Fruit fly (Drosophila melanogaster) whole organism, pupa: Measurements from ENCODE around the gene Ibf1.

Experiments used
- CG10348 ChIP-seq: fragments of 200-800 bp; sonication (Bioruptor generic); IDR thresholded peaks from 2 replicates; pipeline ENCODE4 v1.3.6; 2022; ENCODE audit warnings: missing biosample characterization, missing genetic modification characterization
- CG12605 ChIP-seq: fragments of 200-800 bp; sonication (Bioruptor generic); IDR thresholded peaks from 2 replicates; pipeline ENCODE4 v1.3.6; 2022; ENCODE audit warnings: missing biosample characterization, missing genetic modification characterization
- CG13204 ChIP-seq: fragments of 200-800 bp; sonication (Bioruptor generic); optimal IDR thresholded peaks from 2 replicates; lab custom pipeline; 2018; ENCODE audit warnings: missing biosample characterization, mild to moderate bottlenecking, missing genetic modification characterization, moderate library complexity
- CG14655 ChIP-seq: fragments of 200-800 bp; sonication (Bioruptor generic); optimal IDR thresholded peaks from 3 replicates; lab custom pipeline; 2017; ENCODE audit warnings: mild to moderate bottlenecking, missing biosample characterization, missing genetic modification reagents, missing genetic modification characterization
- CG15710 ChIP-seq: fragments of 200-800 bp; sonication (Bioruptor generic); optimal IDR thresholded peaks from 2 replicates; lab custom pipeline; 2018; ENCODE audit warnings: missing biosample characterization, mild to moderate bottlenecking, missing genetic modification characterization, moderate library complexity
- CG17806 ChIP-seq: fragments of 200-800 bp; sonication (Bioruptor generic); optimal IDR thresholded peaks from 2 replicates; lab custom pipeline; 2018; ENCODE audit warnings: missing biosample characterization, mild to moderate bottlenecking, missing genetic modification characterization, moderate library complexity
- CG32121 ChIP-seq: fragments of 200-800 bp; sonication (Bioruptor generic); IDR thresholded peaks from 2 replicates; pipeline ENCODE4 v1.3.6; 2022; ENCODE audit warnings: missing biosample characterization, missing genetic modification characterization
- CG34367 ChIP-seq: fragments of 200-800 bp; sonication (Bioruptor generic); optimal IDR thresholded peaks from 2 replicates; lab custom pipeline; 2018; ENCODE audit warnings: missing biosample characterization, mild to moderate bottlenecking, missing genetic modification characterization
- CG4496 ChIP-seq: fragments of 200-800 bp; sonication (Bioruptor generic); IDR thresholded peaks from 3 replicates; pipeline ENCODE4 v1.3.6; 2022; ENCODE audit warnings: missing biosample characterization, missing genetic modification characterization
- CG8159 ChIP-seq: fragments of 200-800 bp; sonication (Bioruptor generic); optimal IDR thresholded peaks from 3 replicates; lab custom pipeline; 2018; ENCODE audit warnings: missing biosample characterization, mild to moderate bottlenecking, missing genetic modification characterization, moderate library complexity
- CG8301 ChIP-seq: fragments of 200-800 bp; sonication (Bioruptor generic); optimal IDR thresholded peaks from 2 replicates; lab custom pipeline; 2018; ENCODE audit warnings: missing biosample characterization, mild to moderate bottlenecking, missing genetic modification characterization
- CG9948 ChIP-seq: fragments of 200-800 bp; sonication (Bioruptor generic); optimal IDR thresholded peaks from 2 replicates; lab custom pipeline; 2018; ENCODE audit warnings: missing biosample characterization, mild to moderate bottlenecking, missing genetic modification characterization, moderate library complexity
- D1 ChIP-seq: fragments of 200-800 bp; sonication (Bioruptor generic); optimal IDR thresholded peaks from 2 replicates; lab custom pipeline; 2018; ENCODE audit warnings: missing biosample characterization, mild to moderate bottlenecking, missing genetic modification characterization, moderate library complexity
- EcR ChIP-seq: fragments of 200-800 bp; sonication (Bioruptor generic); optimal IDR thresholded peaks from 3 replicates; lab custom pipeline; 2019; ENCODE audit warnings: missing biosample characterization, missing genetic modification characterization, mild to moderate bottlenecking, moderate library complexity, missing genetic modification reagents
- Ets98B ChIP-seq: fragments of 200-800 bp; sonication (Bioruptor generic); IDR thresholded peaks from 2 replicates; pipeline ENCODE4 v1.3.6; 2022; ENCODE audit warnings: missing biosample characterization, missing genetic modification characterization
- Pif1A ChIP-seq: fragments of 200-800 bp; sonication (Bioruptor generic); optimal IDR thresholded peaks from 3 replicates; lab custom pipeline; 2016; ENCODE audit warnings: missing biosample characterization, missing genetic modification characterization
- Pif1B ChIP-seq: fragments of 200-800 bp; sonication (Bioruptor generic); optimal IDR thresholded peaks from 3 replicates; lab custom pipeline; 2016; ENCODE audit warnings: missing biosample characterization, missing genetic modification characterization
- Snoo ChIP-seq: fragments of 200-800 bp; sonication (Bioruptor generic); optimal IDR thresholded peaks from 3 replicates; lab custom pipeline; 2017; ENCODE audit warnings: missing biosample characterization, mild to moderate bottlenecking, missing genetic modification characterization, inconsistent platforms
- fd96Ca ChIP-seq: fragments of 200-800 bp; sonication (Bioruptor generic); IDR thresholded peaks from 3 replicates; pipeline ENCODE4 v1.3.6; 2022; ENCODE audit warnings: missing biosample characterization, missing genetic modification characterization
- gl ChIP-seq: fragments of 200-800 bp; sonication (Bioruptor generic); optimal IDR thresholded peaks from 2 replicates; lab custom pipeline; 2018; ENCODE audit warnings: missing biosample characterization, mild to moderate bottlenecking, missing genetic modification characterization
- rn ChIP-seq: fragments of 200-800 bp; sonication (Bioruptor generic); IDR thresholded peaks from 2 replicates; pipeline ENCODE4 v1.3.6; 2022; ENCODE audit warnings: missing biosample characterization, missing genetic modification characterization

Ibf1 gene

dm6 chr3R:9226701-9227313, 32.0 kb upstream of the Ibf1 start:
- TF ChIP-seq EcR (GFP tag; lab: Kevin White, UChicago) (peak; percentile 81), CG10348 (GFP tag; lab: Robert Waterston, UW) (0 out of 2 replicates have a peak, but pooled peaks have one; percentile 6), CG13204 (GFP tag; lab: Kevin White, UChicago) (no peak)

dm6 chr3R:9227330-9227729, 31.4 kb upstream of the Ibf1 start:
- TF ChIP-seq Snoo (tag; lab: Kevin White, UChicago) (peak; percentile 80), CG10348 (GFP tag; lab: Robert Waterston, UW) (peak; percentile 88), CG12605 (peak; percentile 91), Pif1B (peak; percentile 81), fd96Ca (GFP tag; lab: Robert Waterston, UW) (peak; percentile 88), CG9948 (peak; percentile 84), CG32121 (GFP tag; lab: Robert Waterston, UW) (peak; percentile 95), CG8159 (tag; lab: Kevin White, UChicago) (peak; percentile 87), CG13204 (GFP tag; lab: Kevin White, UChicago) (no peak), Ets98B (GFP tag; lab: Robert Waterston, UW) (peak; percentile 94), D1 (tag; lab: Kevin White, UChicago) (peak; percentile 53), CG8301 (tag; lab: Kevin White, UChicago) (peak; percentile 83), EcR (GFP tag; lab: Kevin White, UChicago) (no peak), CG14655 (GFP tag; lab: Kevin White, UChicago) (peak; percentile 91), CG34367 (tag; lab: Kevin White, UChicago) (peak; percentile 76), CG15710 (peak; percentile 82), gl (tag; lab: Kevin White, UChicago) (peak; percentile 51), CG4496 (GFP tag; lab: Robert Waterston, UW) (peak; percentile 94), Pif1A (GFP tag; lab: Kevin White, UChicago) (peak; percentile 82), CG17806 (tag; lab: Kevin White, UChicago) (peak; percentile 88), rn (peak; percentile 84)
- TF ChIP-seq, all 21 proteins: peak for 19

dm6 chr3R:9227944-9228343, 30.8 kb upstream of the Ibf1 start:
- peak; percentile 77 for TF ChIP-seq CG4496 (GFP tag; lab: Robert Waterston, UW)
- TF ChIP-seq CG8301 (tag; lab: Kevin White, UChicago): peak; percentile 69
- no peak for TF ChIP-seq CG15710
- TF ChIP-seq fd96Ca (GFP tag; lab: Robert Waterston, UW): peak; percentile 39; the same call in 1 of the 3 replicates
- TF ChIP-seq CG17806 (tag; lab: Kevin White, UChicago): no peak
- peak; percentile 51 for TF ChIP-seq CG14655 (GFP tag; lab: Kevin White, UChicago)
- TF ChIP-seq CG32121 (GFP tag; lab: Robert Waterston, UW): 0 out of 2 replicates have a peak, but pooled peaks have one; percentile 34
- TF ChIP-seq Ets98B (GFP tag; lab: Robert Waterston, UW): peak; percentile 34; the same call in 1 of the 2 replicates

- TF ChIP-seq CG4496 (GFP tag; lab: Robert Waterston, UW) (peak; percentile 98), CG8159 (tag; lab: Kevin White, UChicago) (peak; percentile 100), gl (tag; lab: Kevin White, UChicago) (peak; percentile 99), CG8301 (tag; lab: Kevin White, UChicago) (peak; percentile 99), Snoo (tag; lab: Kevin White, UChicago) (peak; percentile 99), CG14655 (GFP tag; lab: Kevin White, UChicago) (peak; percentile 99), D1 (tag; lab: Kevin White, UChicago) (peak; percentile 99), EcR (GFP tag; lab: Kevin White, UChicago) (peak; percentile 98), Pif1A (GFP tag; lab: Kevin White, UChicago) (peak; percentile 99), rn (peak; percentile 95), Ets98B (GFP tag; lab: Robert Waterston, UW) (peak; percentile 95), CG17806 (tag; lab: Kevin White, UChicago) (peak; percentile 100), CG12605 (peak; percentile 97), CG32121 (GFP tag; lab: Robert Waterston, UW) (peak; percentile 88), CG13204 (GFP tag; lab: Kevin White, UChicago) (peak; percentile 98), CG10348 (GFP tag; lab: Robert Waterston, UW) (peak; percentile 75; the same call in 1 of the 2 replicates), CG9948 (peak; percentile 100), CG34367 (tag; lab: Kevin White, UChicago) (peak; percentile 100), Pif1B (peak; percentile 99), fd96Ca (GFP tag; lab: Robert Waterston, UW) (peak; percentile 89), CG15710 (peak; percentile 100)
Measured at dm6 chr3R:9229075-9229835, 29.5 kb upstream of the Ibf1 start.

- TF ChIP-seq CG13204 (GFP tag; lab: Kevin White, UChicago) (no peak), Snoo (tag; lab: Kevin White, UChicago) (peak; percentile 42), Ets98B (GFP tag; lab: Robert Waterston, UW) (no peak), CG17806 (tag; lab: Kevin White, UChicago) (peak; percentile 65), CG9948 (peak; percentile 52), CG4496 (GFP tag; lab: Robert Waterston, UW) (peak; percentile 58; the same call in 1 of the 3 replicates), CG8159 (tag; lab: Kevin White, UChicago) (peak; percentile 77), rn (no peak), Pif1A (GFP tag; lab: Kevin White, UChicago) (peak; percentile 54), CG32121 (GFP tag; lab: Robert Waterston, UW) (0 out of 2 replicates have a peak, but pooled peaks have one; percentile 23), fd96Ca (GFP tag; lab: Robert Waterston, UW) (no peak; the same call in 2 of the 3 replicates), CG15710 (peak; percentile 38), CG8301 (tag; lab: Kevin White, UChicago) (peak; percentile 42), CG34367 (tag; lab: Kevin White, UChicago) (peak; percentile 57), CG14655 (GFP tag; lab: Kevin White, UChicago) (peak; percentile 54), gl (tag; lab: Kevin White, UChicago) (no peak), Pif1B (peak; percentile 48), EcR (GFP tag; lab: Kevin White, UChicago) (no peak), CG10348 (GFP tag; lab: Robert Waterston, UW) (no peak), D1 (tag; lab: Kevin White, UChicago) (peak; percentile 12), CG12605 (peak; percentile 57; the same call in 1 of the 2 replicates)
- TF ChIP-seq, all 21 proteins: peak for 14
Measured at dm6 chr3R:9229996-9230601, 28.7 kb upstream of the Ibf1 start.
